Worm (Caenorhabditis elegans): Measurements from ENCODE around the gene rsp-1.

ce11 chrII:11455715-11456114, 2.6 kb downstream of the rsp-1 start:
- TF ChIP-seq fos-1 (tag; optimal IDR thresholded peaks at IDR 0.05) (no peak), elt-2 (tag; optimal IDR thresholded peaks at IDR 0.05) (no peak), nhr-77 (tag; optimal IDR thresholded peaks at IDR 0.05) (no peak), ceh-28 (tag; optimal IDR thresholded peaks at IDR 0.05) (no peak), nhr-11 (tag; optimal IDR thresholded peaks at IDR 0.05) (no peak)

All from whole organism, L3 larva.